Worm (Caenorhabditis elegans) whole organism, L2 larva: Measurements from ENCODE around the gene M05D6.1.

Source experiments
- C34F6.9 ChIP-seq: fragments of 150-350 bp; optimal IDR thresholded peaks from 2 replicates; lab custom pipeline; 2014; ENCODE audit warnings: missing biosample characterization, missing genetic modification characterization
- F13H6.1 ChIP-seq: sonication (generic microtip); optimal IDR thresholded peaks from 2 replicates; lab custom pipeline; 2016; ENCODE audit warnings: missing genetic modification characterization, missing compliant biosample characterization
- Y55F3AM.14 ChIP-seq: fragments of 200-800 bp; sonication (Bioruptor generic); optimal IDR thresholded peaks from 2 replicates; lab custom pipeline; 2018; ENCODE audit warnings: mild to moderate bottlenecking, missing genetic modification characterization, missing compliant biosample characterization
- alr-1 ChIP-seq: fragments of 150-350 bp; optimal IDR thresholded peaks from 2 replicates; lab custom pipeline; 2014; ENCODE audit warnings: missing biosample characterization, missing genetic modification characterization
- ama-1 ChIP-seq: fragments of 150-350 bp; optimal IDR thresholded peaks from 2 replicates; lab custom pipeline; 2018; ENCODE audit warnings: inconsistent platforms
- ceh-16 ChIP-seq: fragments of 150-350 bp; optimal IDR thresholded peaks from 2 replicates; lab custom pipeline; 2014; ENCODE audit warnings: missing biosample characterization, missing genetic modification characterization
- ceh-82 ChIP-seq: fragments of 150-350 bp; optimal IDR thresholded peaks from 2 replicates; lab custom pipeline; 2014; ENCODE audit warnings: missing biosample characterization, missing genetic modification characterization
- crh-2 ChIP-seq: sonication (generic microtip); optimal IDR thresholded peaks from 2 replicates; lab custom pipeline; 2017; ENCODE audit warnings: missing biosample characterization, missing genetic modification characterization
- egl-27 ChIP-seq: sonication (generic microtip); optimal IDR thresholded peaks from 3 replicates; lab custom pipeline; 2017; ENCODE audit warnings: missing biosample characterization, missing genetic modification reagents, missing genetic modification characterization
- elt-1 ChIP-seq: fragments of 150-350 bp; optimal IDR thresholded peaks from 2 replicates; lab custom pipeline; 2014; ENCODE audit warnings: missing biosample characterization, missing genetic modification characterization
- fos-1 ChIP-seq: fragments of 150-350 bp; optimal IDR thresholded peaks from 2 replicates; lab custom pipeline; 2014; ENCODE audit warnings: missing biosample characterization, missing genetic modification characterization
- gmeb-1 ChIP-seq: fragments of 150-350 bp; optimal IDR thresholded peaks from 2 replicates; lab custom pipeline; 2014; ENCODE audit warnings: missing biosample characterization, missing genetic modification characterization
- lin-39 ChIP-seq: fragments of 150-350 bp; optimal IDR thresholded peaks from 2 replicates; lab custom pipeline; 2014; ENCODE audit warnings: missing biosample characterization, missing genetic modification reagents, missing genetic modification characterization
- lsy-2 ChIP-seq, 2 experiments: fragments of 150-350 bp in 1 of 2; sonication (generic microtip) in 1 of 2; optimal IDR thresholded peaks; 2 replicates each; lab custom pipeline; 2014 to 2017; ENCODE audit warnings: missing biosample characterization in 2 of 2, missing genetic modification characterization in 2 of 2
- mab-5 ChIP-seq: fragments of 150-350 bp; optimal IDR thresholded peaks from 2 replicates; lab custom pipeline; 2014; ENCODE audit warnings: missing biosample characterization, missing genetic modification characterization
- mdl-1 ChIP-seq, 2 experiments: fragments of 150-350 bp in 1 of 2; sonication (generic microtip) in 1 of 2; optimal IDR thresholded peaks; 2 replicates each; lab custom pipeline; 2017; ENCODE audit warnings: missing biosample characterization in 2 of 2, missing genetic modification characterization in 2 of 2
- nhr-10 ChIP-seq: sonication (generic microtip); optimal IDR thresholded peaks from 2 replicates; lab custom pipeline; 2017; ENCODE audit warnings: missing biosample characterization, missing genetic modification characterization
- nhr-11 ChIP-seq: fragments of 150-350 bp; optimal IDR thresholded peaks from 2 replicates; lab custom pipeline; 2014; ENCODE audit warnings: missing biosample characterization, missing genetic modification characterization
- nhr-12 ChIP-seq: fragments of 150-350 bp; optimal IDR thresholded peaks from 2 replicates; lab custom pipeline; 2014; ENCODE audit warnings: missing biosample characterization, missing genetic modification characterization
- nhr-129 ChIP-seq: fragments of 150-350 bp; optimal IDR thresholded peaks from 2 replicates; lab custom pipeline; 2014; ENCODE audit warnings: missing biosample characterization, missing genetic modification characterization
- nhr-21 ChIP-seq: fragments of 150-350 bp; optimal IDR thresholded peaks from 2 replicates; lab custom pipeline; 2014; ENCODE audit warnings: missing biosample characterization, missing genetic modification characterization
- nhr-23 ChIP-seq: fragments of 150-350 bp; optimal IDR thresholded peaks from 2 replicates; lab custom pipeline; 2014; ENCODE audit warnings: missing biosample characterization, missing genetic modification reagents, missing genetic modification characterization
- nhr-25 ChIP-seq: fragments of 150-350 bp; sonication (generic microtip); optimal IDR thresholded peaks from 3 replicates; lab custom pipeline; 2014; ENCODE audit warnings: missing biosample characterization, missing genetic modification characterization
- sem-4 ChIP-seq: fragments of 150-350 bp; optimal IDR thresholded peaks from 2 replicates; lab custom pipeline; 2014; ENCODE audit warnings: missing biosample characterization, missing genetic modification reagents, missing genetic modification characterization
- skn-1 ChIP-seq: sonication (generic microtip); optimal IDR thresholded peaks from 2 replicates; lab custom pipeline; 2017; ENCODE audit warnings: missing biosample characterization, missing genetic modification characterization
- sma-9 ChIP-seq, 2 experiments: fragments of 150-350 bp in 1 of 2; sonication (generic microtip) in 1 of 2; optimal IDR thresholded peaks; 2 replicates each; lab custom pipeline; 2014 to 2016; ENCODE audit warnings: missing genetic modification characterization in 2 of 2, mild to moderate bottlenecking in 1 of 2, missing biosample characterization in 1 of 2, missing compliant biosample characterization in 1 of 2, missing genetic modification reagents in 1 of 2, moderate library complexity in 1 of 2
- snpc-4 ChIP-seq: fragments of 150-350 bp; optimal IDR thresholded peaks from 2 replicates; lab custom pipeline; 2014; ENCODE audit warnings: missing biosample characterization, missing genetic modification characterization
- unc-39 ChIP-seq: fragments of 150-350 bp; optimal IDR thresholded peaks from 2 replicates; lab custom pipeline; 2014; ENCODE audit warnings: missing biosample characterization, missing genetic modification characterization
- unc-55 ChIP-seq: fragments of 150-350 bp; sonication (generic microtip); optimal IDR thresholded peaks from 3 replicates; lab custom pipeline; 2014; ENCODE audit warnings: missing biosample characterization, missing genetic modification reagents, missing genetic modification characterization
- unc-62 ChIP-seq: fragments of 150-350 bp; optimal IDR thresholded peaks from 2 replicates; lab custom pipeline; 2014; ENCODE audit warnings: missing biosample characterization, missing genetic modification reagents, missing genetic modification characterization
- zag-1 ChIP-seq: fragments of 150-350 bp; optimal IDR thresholded peaks from 2 replicates; lab custom pipeline; 2014; ENCODE audit warnings: missing biosample characterization, missing genetic modification characterization
- ztf-1 ChIP-seq: fragments of 200-800 bp; sonication (Bioruptor generic); conservative IDR thresholded peaks from 2 replicates; pipeline ENCODE4 v1.3.6; 2022; ENCODE audit warnings: missing genetic modification characterization, missing compliant biosample characterization
- ztf-11 ChIP-seq: sonication (generic microtip); optimal IDR thresholded peaks from 2 replicates; lab custom pipeline; 2017; ENCODE audit warnings: missing biosample characterization, missing genetic modification characterization
- ztf-4 ChIP-seq: fragments of 150-350 bp; optimal IDR thresholded peaks from 2 replicates; lab custom pipeline; 2014; ENCODE audit warnings: missing biosample characterization, missing genetic modification characterization

Gene M05D6.1

DNA sequence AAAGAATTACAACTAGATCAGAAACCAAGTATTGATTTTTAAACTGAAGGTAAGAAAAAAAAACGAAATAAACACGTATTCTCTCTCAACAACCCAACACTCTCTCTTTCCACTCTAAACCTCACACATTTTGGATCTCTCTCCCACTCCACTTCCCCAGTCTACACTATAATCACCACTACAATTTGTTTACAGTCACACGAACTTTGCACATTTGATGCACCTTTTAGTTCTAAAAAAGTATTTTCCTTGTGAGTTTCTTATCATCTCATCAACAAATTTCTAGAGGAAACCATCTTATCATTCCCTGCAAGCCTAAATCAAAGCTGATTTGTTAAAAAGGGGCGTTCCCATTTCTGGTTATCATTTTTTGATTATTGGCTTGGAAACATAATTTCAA lies 9.3 kb upstream of the M05D6.1 start (continued):
- TF ChIP-seq ceh-16 (tag; lab: Kevin White, UChicago) (no peak), ztf-11 (tag; lab: Kevin White, UChicago) (no peak), nhr-10 (tag; lab: Kevin White, UChicago) (no peak), gmeb-1 (tag; lab: Kevin White, UChicago) (peak; percentile 30), ztf-1 (GFP tag; lab: Robert Waterston, UW) (no peak), snpc-4 (no peak), nhr-25 (tag; lab: Kevin White, UChicago) (no peak), Y55F3AM.14 (no peak), nhr-23 (tag; lab: Kevin White, UChicago) (no peak), mab-5 (tag; lab: Kevin White, UChicago) (no peak), unc-39 (tag; lab: Kevin White, UChicago) (no peak), nhr-129 (peak; percentile 63), lin-39 (tag; lab: Kevin White, UChicago) (no peak), unc-62 (GFP tag; lab: Kevin White, UChicago) (no peak)

DNA sequence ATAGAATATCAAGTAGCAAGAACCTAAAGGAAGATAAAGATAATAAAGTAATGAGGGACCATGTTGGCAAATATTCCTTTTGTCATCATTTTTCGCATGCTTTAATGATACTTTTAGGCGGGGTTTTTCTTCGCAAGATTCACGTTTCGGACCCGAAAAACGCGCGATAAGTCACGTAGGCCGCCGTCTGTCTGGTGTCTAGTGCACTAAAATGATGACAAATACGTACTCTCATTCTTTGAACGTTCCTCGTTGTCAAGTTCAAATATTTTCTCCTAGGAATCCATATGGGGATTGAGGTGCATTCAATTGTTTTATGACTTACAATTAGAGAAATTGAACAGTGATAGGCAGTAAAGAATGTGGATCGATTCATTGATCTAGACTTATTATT lies 8.6 kb upstream of the M05D6.1 start, which contains the start of gene taap-1:
Gene taap-1, minus strand, starts transcription at position 79 of the 394 bp plus-strand sequence.
- TF ChIP-seq fos-1 (peak; percentile 13), zag-1 (tag; lab: Kevin White, UChicago) (peak; percentile 0), lsy-2 (tag; optimal IDR thresholded peaks at IDR 0.05; lab: Kevin White, UChicago) (no peak), skn-1 (tag; lab: Kevin White, UChicago) (peak; percentile 83), ama-1 (lab: Kevin White, UChicago) (peak; percentile 39), nhr-25 (tag; lab: Kevin White, UChicago) (no peak), nhr-129 (peak; percentile 54), sem-4 (tag; lab: Kevin White, UChicago) (peak; percentile 52), alr-1 (tag; lab: Kevin White, UChicago) (no peak), ztf-1 (GFP tag; lab: Robert Waterston, UW) (no peak), mdl-1 (tag; optimal IDR thresholded peaks at IDR 0.05; lab: Kevin White, UChicago) (peak in 1 of 2 experiments; percentile 17), sma-9 (GFP tag; optimal IDR thresholded peaks at IDR 0.05; lab: Kevin White, UChicago) (peak; percentile 77), sma-9 (tag; optimal IDR thresholded peaks at IDR 0.05; lab: Kevin White, UChicago) (no peak)
- TF ChIP-seq, all 48 proteins: peak for 8

DNA sequence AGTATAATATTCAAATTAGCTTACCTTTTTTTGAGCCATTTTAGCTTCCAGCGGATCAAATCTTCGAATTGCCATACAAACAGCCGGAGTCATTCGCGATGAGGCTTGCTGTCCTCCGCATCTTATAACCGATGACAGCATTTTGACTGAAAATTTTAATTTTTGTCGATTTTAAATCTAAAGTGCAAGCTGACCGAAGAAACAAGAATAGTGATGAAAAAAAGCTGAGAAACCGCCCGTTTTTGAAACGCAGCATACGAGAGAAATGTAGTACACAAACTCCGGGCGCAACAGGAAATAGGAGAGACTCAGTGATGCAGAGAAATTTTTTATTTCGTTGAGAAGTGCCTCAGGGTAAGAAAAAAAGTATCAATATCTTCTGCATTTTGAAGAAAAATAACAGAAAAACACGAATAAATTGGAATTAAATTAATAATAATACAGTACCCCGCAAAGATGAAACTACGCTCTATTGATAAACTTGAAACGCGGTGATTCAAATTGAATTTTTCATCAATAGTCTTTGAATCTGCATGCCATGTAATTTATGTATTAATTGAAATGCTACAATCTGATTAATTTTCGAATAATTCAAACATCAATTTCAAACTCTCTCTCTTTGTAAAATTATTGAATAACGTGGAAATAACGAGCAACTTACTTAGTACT lies 8.1 kb upstream of the M05D6.1 start:
- TF ChIP-seq ztf-1 (GFP tag; lab: Robert Waterston, UW) (no peak), C34F6.9 (tag; lab: Kevin White, UChicago) (peak; percentile 31), nhr-11 (peak; percentile 26), unc-55 (peak; percentile 12), unc-62 (GFP tag; lab: Kevin White, UChicago) (no peak), crh-2 (peak; percentile 13), nhr-129 (peak; percentile 51), gmeb-1 (tag; lab: Kevin White, UChicago) (peak; percentile 40), lsy-2 (tag; optimal IDR thresholded peaks at IDR 0.05; lab: Kevin White, UChicago) (peak in 1 of 2 experiments; percentile 84), F13H6.1 (tag; lab: Kevin White, UChicago) (peak; percentile 11), fos-1 (peak; percentile 20), nhr-10 (tag; lab: Kevin White, UChicago) (no peak), ceh-82 (tag; lab: Kevin White, UChicago) (no peak), ama-1 (lab: Kevin White, UChicago) (no peak), ceh-16 (tag; lab: Kevin White, UChicago) (no peak)

DNA sequence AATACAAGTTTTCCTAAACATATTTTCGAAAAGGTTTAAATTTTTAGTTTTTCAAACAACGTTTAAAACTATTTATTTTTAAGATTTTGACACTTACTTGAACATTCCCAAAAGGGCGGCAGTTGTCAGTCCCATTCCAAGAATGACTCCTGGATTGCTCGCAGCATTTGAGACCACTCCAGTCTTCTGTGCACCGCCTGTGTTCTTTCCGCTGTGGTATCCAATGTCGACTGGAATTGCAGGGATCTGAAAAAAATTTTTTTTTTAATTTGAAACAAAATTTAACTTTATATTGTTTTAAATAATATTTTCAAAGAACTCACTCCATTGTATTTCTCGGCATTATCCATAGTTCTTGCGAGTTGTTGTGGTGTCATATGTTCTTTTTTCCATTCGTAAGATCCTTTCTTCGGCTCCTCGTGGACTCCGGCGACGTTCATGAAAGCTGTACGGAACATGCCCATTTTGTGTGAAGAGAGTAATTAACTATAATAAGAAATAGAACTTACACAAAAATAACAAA lies 6.6 kb upstream of the M05D6.1 start, which contains the start of gene M05D6.5:
Gene M05D6.5, minus strand, starts transcription at position 473 of the 523 bp plus-strand sequence.
- TF ChIP-seq ama-1 (lab: Kevin White, UChicago) (peak; percentile 20), ztf-4 (tag; lab: Kevin White, UChicago) (peak; percentile 67), sem-4 (tag; lab: Kevin White, UChicago) (no peak)

DNA sequence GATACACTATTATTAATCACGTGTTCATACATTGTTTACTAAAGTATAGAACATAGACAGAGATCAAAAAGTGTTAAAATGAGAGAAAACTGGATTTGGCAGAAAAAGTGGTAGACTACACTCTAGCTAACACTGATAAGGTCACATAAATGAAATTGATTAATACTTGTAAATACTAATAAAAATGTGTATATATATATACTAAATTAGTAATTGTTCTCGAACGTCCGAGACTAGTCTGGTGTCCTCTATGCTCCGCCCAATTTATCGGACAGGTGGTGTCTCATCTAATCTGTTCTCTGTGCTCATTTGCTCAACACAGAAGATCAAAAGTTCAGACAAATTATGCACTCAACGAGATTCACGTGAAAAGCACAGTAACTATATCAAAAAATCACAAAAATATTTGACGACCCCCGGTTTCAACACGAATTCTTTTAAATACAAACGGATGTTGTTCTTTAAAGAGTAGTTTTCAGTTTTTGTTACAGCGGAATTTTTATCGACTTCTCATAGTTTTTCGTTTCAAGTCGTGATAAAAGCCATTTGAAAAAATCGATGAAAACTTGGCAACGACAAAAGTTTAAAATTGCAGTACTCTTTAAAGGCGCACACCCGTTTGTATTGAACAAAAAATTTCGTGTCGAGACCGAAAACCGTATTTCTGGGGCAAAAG lies 6.0 kb upstream of the M05D6.1 start:
- TF ChIP-seq ztf-4 (tag; lab: Kevin White, UChicago) (peak; percentile 58), nhr-129 (peak; percentile 29), ceh-16 (tag; lab: Kevin White, UChicago) (no peak), sem-4 (tag; lab: Kevin White, UChicago) (no peak), C34F6.9 (tag; lab: Kevin White, UChicago) (peak; percentile 41), fos-1 (peak; percentile 5), nhr-21 (no peak), lin-39 (tag; lab: Kevin White, UChicago) (no peak), gmeb-1 (tag; lab: Kevin White, UChicago) (no peak), F13H6.1 (tag; lab: Kevin White, UChicago) (peak; percentile 4), egl-27 (no peak), nhr-12 (tag; lab: Kevin White, UChicago) (no peak), Y55F3AM.14 (no peak), crh-2 (peak; percentile 2), elt-1 (no peak), sma-9 (GFP tag; optimal IDR thresholded peaks at IDR 0.05; lab: Kevin White, UChicago) (peak; percentile 68), sma-9 (tag; optimal IDR thresholded peaks at IDR 0.05; lab: Kevin White, UChicago) (no peak), ztf-1 (GFP tag; lab: Robert Waterston, UW) (no peak), lsy-2 (tag; optimal IDR thresholded peaks at IDR 0.05; lab: Kevin White, UChicago) (peak in 1 of 2 experiments; percentile 24)
